Fruit fly (Drosophila melanogaster) whole organism, prepupa: ENCODE data around the gene CG31689.

Experiments
- CG10669 ChIP-seq: fragments of 200-800 bp; sonication (Bioruptor generic); optimal IDR thresholded peaks from 3 replicates; lab custom pipeline; 2018; ENCODE audit warnings: missing biosample characterization, mild to moderate bottlenecking, missing genetic modification characterization, moderate library complexity
- CG11762 ChIP-seq: fragments of 200-800 bp; sonication (Bioruptor generic); optimal IDR thresholded peaks from 3 replicates; lab custom pipeline; 2016; ENCODE audit warnings: missing biosample characterization, missing genetic modification characterization; ENCODE audit not compliant: insufficient read depth
- CG11902 ChIP-seq: fragments of 200-800 bp; sonication (Bioruptor generic); optimal IDR thresholded peaks from 3 replicates; lab custom pipeline; 2016; ENCODE audit warnings: missing biosample characterization, missing genetic modification characterization
- CG15336 ChIP-seq: fragments of 200-800 bp; sonication (Bioruptor generic); IDR thresholded peaks from 2 replicates; pipeline ENCODE4 v1.3.6; 2022; ENCODE audit warnings: missing biosample characterization, missing genetic modification characterization
- CG1621 ChIP-seq: fragments of 200-800 bp; sonication (Bioruptor generic); optimal IDR thresholded peaks from 3 replicates; lab custom pipeline; 2018; ENCODE audit warnings: missing biosample characterization, mild to moderate bottlenecking, missing genetic modification characterization
- CG3032 ChIP-seq: fragments of 200-800 bp; optimal IDR thresholded peaks from 2 replicates; lab custom pipeline; 2019; ENCODE audit warnings: missing biosample characterization, mild to moderate bottlenecking, missing genetic modification characterization, moderate library complexity
- CG31627 ChIP-seq: fragments of 200-800 bp; sonication (Bioruptor generic); optimal IDR thresholded peaks from 3 replicates; lab custom pipeline; 2016; ENCODE audit warnings: missing biosample characterization, missing genetic modification characterization
- CG34406 ChIP-seq: fragments of 200-800 bp; sonication (Bioruptor generic); optimal IDR thresholded peaks from 3 replicates; lab custom pipeline; 2016; ENCODE audit warnings: missing biosample characterization, missing genetic modification characterization
- CG3919 ChIP-seq: fragments of 200-800 bp; sonication (Bioruptor generic); optimal IDR thresholded peaks from 3 replicates; lab custom pipeline; 2016; ENCODE audit warnings: missing biosample characterization, missing genetic modification characterization
- CG4318 ChIP-seq: fragments of 200-800 bp; sonication (Bioruptor generic); optimal IDR thresholded peaks from 3 replicates; lab custom pipeline; 2017; ENCODE audit warnings: missing biosample characterization, mild to moderate bottlenecking, missing genetic modification characterization
- CG6163 ChIP-seq: fragments of 200-800 bp; sonication (Bioruptor generic); IDR thresholded peaks from 3 replicates; pipeline ENCODE4 v1.3.6; 2022; ENCODE audit warnings: missing biosample characterization, missing genetic modification characterization
- CG6276 ChIP-seq: fragments of 200-800 bp; sonication (Bioruptor generic); optimal IDR thresholded peaks from 2 replicates; lab custom pipeline; 2017; ENCODE audit warnings: missing biosample characterization, mild to moderate bottlenecking, missing genetic modification characterization
- CG6792 ChIP-seq: fragments of 200-800 bp; sonication (Bioruptor generic); optimal IDR thresholded peaks from 3 replicates; lab custom pipeline; 2016; ENCODE audit warnings: missing biosample characterization, missing genetic modification characterization
- CG6808 ChIP-seq: fragments of 200-800 bp; sonication (Bioruptor generic); optimal IDR thresholded peaks from 3 replicates; lab custom pipeline; 2017; ENCODE audit warnings: missing biosample characterization, missing genetic modification characterization, mild to moderate bottlenecking, moderate library complexity, missing genetic modification reagents
- CG6854 ChIP-seq: fragments of 200-800 bp; sonication (Bioruptor generic); optimal IDR thresholded peaks from 2 replicates; lab custom pipeline; 2017; ENCODE audit warnings: missing biosample characterization, mild to moderate bottlenecking, missing genetic modification characterization
- CG8119 ChIP-seq: fragments of 200-800 bp; sonication (Bioruptor generic); IDR thresholded peaks from 3 replicates; pipeline ENCODE4 v1.3.6; 2022; ENCODE audit warnings: missing biosample characterization, missing genetic modification characterization
- CG8632 ChIP-seq: fragments of 200-800 bp; sonication (Bioruptor generic); optimal IDR thresholded peaks from 3 replicates; lab custom pipeline; 2016; ENCODE audit warnings: missing biosample characterization, missing genetic modification characterization
- CG9139 ChIP-seq: fragments of 200-800 bp; sonication (Bioruptor generic); optimal IDR thresholded peaks from 3 replicates; lab custom pipeline; 2017; ENCODE audit warnings: missing biosample characterization, mild to moderate bottlenecking, missing genetic modification characterization
- Eip78C ChIP-seq: fragments of 200-800 bp; sonication (Bioruptor generic); peaks from one replicate; lab custom pipeline; 2016; ENCODE audit warnings: missing biosample characterization, missing genetic modification characterization
- Eip93F ChIP-seq: fragments of 200-800 bp; sonication (Bioruptor generic); optimal IDR thresholded peaks from 2 replicates; lab custom pipeline; 2016; ENCODE audit warnings: missing biosample characterization, mild to moderate bottlenecking, missing genetic modification characterization
- Ets21C ChIP-seq: fragments of 200-800 bp; sonication (Bioruptor generic); optimal IDR thresholded peaks from 3 replicates; lab custom pipeline; 2016; ENCODE audit warnings: missing biosample characterization, missing genetic modification characterization
- Gug ChIP-seq: fragments of 200-800 bp; sonication (Bioruptor generic); IDR thresholded peaks from 2 replicates; pipeline ENCODE4 v1.3.6; 2022; ENCODE audit warnings: missing biosample characterization, missing genetic modification characterization
- Hr38 ChIP-seq: sonication (Bioruptor generic); optimal IDR thresholded peaks from 2 replicates; lab custom pipeline; 2016; ENCODE audit warnings: missing biosample characterization, missing genetic modification characterization
- Hr39 ChIP-seq: fragments of 200-800 bp; sonication (Bioruptor generic); optimal IDR thresholded peaks from 2 replicates; lab custom pipeline; 2016; ENCODE audit warnings: missing biosample characterization, missing genetic modification characterization
- Met ChIP-seq: fragments of 200-800 bp; sonication (Bioruptor generic); optimal IDR thresholded peaks from 3 replicates; lab custom pipeline; 2016; ENCODE audit warnings: missing biosample characterization, missing genetic modification characterization
- OdsH ChIP-seq: fragments of 200-800 bp; sonication (Bioruptor generic); optimal IDR thresholded peaks from 3 replicates; lab custom pipeline; 2016; ENCODE audit warnings: missing biosample characterization, missing genetic modification characterization
- Sox102F ChIP-seq: fragments of 200-800 bp; sonication (Bioruptor generic); optimal IDR thresholded peaks from 2 replicates; lab custom pipeline; 2016; ENCODE audit warnings: missing biosample characterization, mild to moderate bottlenecking, missing genetic modification characterization
- Sox14 ChIP-seq: fragments of 200-800 bp; sonication (Bioruptor generic); optimal IDR thresholded peaks from 3 replicates; lab custom pipeline; 2016; ENCODE audit warnings: missing biosample characterization, missing genetic modification characterization
- Sox15 ChIP-seq: fragments of 200-800 bp; sonication (Bioruptor generic); optimal IDR thresholded peaks from 3 replicates; lab custom pipeline; 2016; ENCODE audit warnings: missing biosample characterization, missing genetic modification characterization
- achi ChIP-seq: fragments of 200-800 bp; sonication (Bioruptor generic); optimal IDR thresholded peaks from 3 replicates; lab custom pipeline; 2016; ENCODE audit warnings: missing biosample characterization, missing genetic modification characterization
- acj6 ChIP-seq: fragments of 200-800 bp; sonication (Bioruptor generic); optimal IDR thresholded peaks from 3 replicates; lab custom pipeline; 2016; ENCODE audit warnings: missing biosample characterization, missing genetic modification characterization
- cyc ChIP-seq: fragments of 200-800 bp; sonication (Bioruptor generic); optimal IDR thresholded peaks from 3 replicates; lab custom pipeline; 2016; ENCODE audit warnings: missing biosample characterization, missing genetic modification characterization
- dac ChIP-seq: fragments of 200-800 bp; sonication (Bioruptor generic); optimal IDR thresholded peaks from 2 replicates; lab custom pipeline; 2017; ENCODE audit warnings: missing biosample characterization, mild to moderate bottlenecking, missing genetic modification characterization
- dsx ChIP-seq: fragments of 200-800 bp; optimal IDR thresholded peaks from 3 replicates; lab custom pipeline; 2019; ENCODE audit warnings: missing biosample characterization, mild to moderate bottlenecking, missing genetic modification characterization, moderate library complexity; ENCODE audit not compliant: poor library complexity, severe bottlenecking
- eg ChIP-seq: fragments of 200-800 bp; sonication (Bioruptor generic); IDR thresholded peaks from 3 replicates; pipeline ENCODE4 v1.3.6; 2022; ENCODE audit warnings: missing biosample characterization, missing genetic modification characterization
- esn ChIP-seq: fragments of 200-800 bp; sonication (Bioruptor generic); optimal IDR thresholded peaks from 2 replicates; lab custom pipeline; 2016; ENCODE audit warnings: missing biosample characterization, mild to moderate bottlenecking, missing genetic modification characterization, moderate library complexity
- fd59A ChIP-seq: fragments of 200-800 bp; sonication (Bioruptor generic); optimal IDR thresholded peaks from 2 replicates; lab custom pipeline; 2017; ENCODE audit warnings: missing biosample characterization, mild to moderate bottlenecking, missing genetic modification characterization, missing genetic modification reagents
- fkh ChIP-seq: fragments of 200-800 bp; sonication (Bioruptor generic); optimal IDR thresholded peaks from 3 replicates; lab custom pipeline; 2017; ENCODE audit warnings: missing biosample characterization, mild to moderate bottlenecking, missing genetic modification characterization, moderate library complexity
- lz ChIP-seq: fragments of 200-800 bp; sonication (Bioruptor generic); optimal IDR thresholded peaks from 3 replicates; lab custom pipeline; 2016; ENCODE audit warnings: missing biosample characterization, missing genetic modification characterization
- net ChIP-seq: fragments of 200-800 bp; sonication (Bioruptor generic); optimal IDR thresholded peaks from 3 replicates; lab custom pipeline; 2016; ENCODE audit warnings: missing biosample characterization, missing genetic modification characterization
- pdm3 ChIP-seq: fragments of 200-800 bp; sonication (Bioruptor generic); optimal IDR thresholded peaks from 3 replicates; lab custom pipeline; 2016; ENCODE audit warnings: missing biosample characterization, missing genetic modification characterization
- salr ChIP-seq, 2 experiments: fragments of 200-800 bp; sonication (Bioruptor generic); optimal IDR thresholded peaks; 3 replicates each; lab custom pipeline; 2016 to 2018; ENCODE audit warnings: missing biosample characterization in 2 of 2, missing genetic modification characterization in 2 of 2, mild to moderate bottlenecking in 1 of 2
- spab ChIP-seq: fragments of 200-800 bp; sonication (Bioruptor generic); optimal IDR thresholded peaks from 2 replicates; lab custom pipeline; 2017; ENCODE audit warnings: missing biosample characterization, mild to moderate bottlenecking, missing genetic modification characterization, missing genetic modification reagents
- ss ChIP-seq, 2 experiments: fragments of 200-800 bp; sonication (Bioruptor generic); optimal IDR thresholded peaks; 2 replicates in 1 of 2; 3 replicates in 1 of 2; lab custom pipeline; 2017 to 2018; ENCODE audit warnings: mild to moderate bottlenecking in 2 of 2, missing biosample characterization in 2 of 2, missing genetic modification characterization in 2 of 2, moderate library complexity in 1 of 2
- svp ChIP-seq: fragments of 200-800 bp; sonication (Bioruptor generic); peaks from one replicate; lab custom pipeline; 2016; ENCODE audit warnings: missing biosample characterization, missing genetic modification characterization
- topi ChIP-seq: fragments of 200-800 bp; sonication (Bioruptor generic); optimal IDR thresholded peaks from 3 replicates; lab custom pipeline; 2016; ENCODE audit warnings: missing biosample characterization, missing genetic modification characterization
- vri ChIP-seq: fragments of 200-800 bp; sonication (Bioruptor generic); optimal IDR thresholded peaks from 3 replicates; lab custom pipeline; 2016; ENCODE audit warnings: missing biosample characterization, mild to moderate bottlenecking, missing genetic modification characterization

The CG31689 gene

dm6 chr2L:2755323-2755695 lies 29.8 kb downstream of the CG31689 start (continued):
- no peak for TF ChIP-seq CG15336 (GFP tag; lab: Robert Waterston, UW)
- TF ChIP-seq CG6854 (GFP tag; lab: Kevin White, UChicago), result peak; percentile 83
- TF ChIP-seq fkh, result no peak
- no peak for TF ChIP-seq fd59A (GFP tag; lab: Kevin White, UChicago)
- no peak for TF ChIP-seq CG3919 (GFP tag; lab: Kevin White, UChicago)
- no peak for TF ChIP-seq cyc (GFP tag; lab: Kevin White, UChicago)
- no peak for TF ChIP-seq Sox15 (GFP tag; lab: Kevin White, UChicago)
- no peak for TF ChIP-seq CG3032 (tag; lab: Kevin White, UChicago)
- no peak for TF ChIP-seq CG10669 (GFP tag; lab: Kevin White, UChicago)
- TF ChIP-seq CG9139 (GFP tag; lab: Kevin White, UChicago), result peak; percentile 79
- TF ChIP-seq CG8119 (GFP tag; lab: Robert Waterston, UW), result no peak
- TF ChIP-seq CG31627, result no peak
- TF ChIP-seq CG4318 (GFP tag; lab: Kevin White, UChicago), result no peak
- TF ChIP-seq CG6792, result no peak
- TF ChIP-seq, all 60 proteins: peak for 14

dm6 chr2L:2757930-2758556 lies 32.6 kb downstream of the CG31689 start:
- peak; percentile 15 for TF ChIP-seq svp
- no peak for TF ChIP-seq topi (GFP tag; lab: Kevin White, UChicago)
- TF ChIP-seq, all 60 proteins: peak for 1

dm6 chr2L:2759654-2760053 lies 34.2 kb downstream of the CG31689 start, which contains the start of the genes HemK2, Snapin and Tnpo-SR:
TSS of gene HemK2 (minus strand) at chr2L:2759677.
TSS of gene Snapin (minus strand) at chr2L:2759677.
TSS of gene Tnpo-SR (plus strand) at chr2L:2759924.
- TF ChIP-seq dsx (peak; percentile 85), ss (GFP tag; optimal IDR thresholded peaks at IDR 0.05; lab: Kevin White, UChicago) (peak; percentile 59 to 84), CG8632 (GFP tag; lab: Kevin White, UChicago) (peak; percentile 83), CG11902 (GFP tag; lab: Kevin White, UChicago) (peak; percentile 91), OdsH (GFP tag; lab: Kevin White, UChicago) (peak; percentile 92), Eip78C (GFP tag; lab: Kevin White, UChicago) (peak; percentile 95), dac (GFP tag; lab: Kevin White, UChicago) (peak; percentile 75), achi (GFP tag; lab: Kevin White, UChicago) (peak; percentile 87), vri (GFP tag; lab: Kevin White, UChicago) (peak; percentile 88), eg (peak; percentile 90), lz (GFP tag; lab: Kevin White, UChicago) (peak; percentile 93), Eip93F (peak; percentile 87), CG3032 (tag; lab: Kevin White, UChicago) (peak; percentile 91), CG11762 (GFP tag; lab: Kevin White, UChicago) (peak; percentile 78), Ets21C (GFP tag; lab: Kevin White, UChicago) (peak; percentile 90), Sox102F (GFP tag; lab: Kevin White, UChicago) (peak; percentile 90), CG3919 (GFP tag; lab: Kevin White, UChicago) (peak; percentile 89), Hr39 (GFP tag; lab: Kevin White, UChicago) (peak; percentile 93), CG10669 (GFP tag; lab: Kevin White, UChicago) (peak; percentile 84), CG1621 (tag; lab: Kevin White, UChicago) (peak; percentile 83), CG6808 (peak; percentile 74), CG6276 (no peak), CG6163 (GFP tag; lab: Robert Waterston, UW) (peak; percentile 93), spab (no peak), Gug (GFP tag; lab: Robert Waterston, UW) (peak; percentile 88), net (peak; percentile 80), Met (GFP tag; lab: Kevin White, UChicago) (peak; percentile 92), Hr38 (no peak), salr (GFP tag; optimal IDR thresholded peaks at IDR 0.05; lab: Kevin White, UChicago) (peak; percentile 67 to 79), pdm3 (peak; percentile 92), acj6 (peak; percentile 93), Sox14 (GFP tag; lab: Kevin White, UChicago) (peak; percentile 91), CG9139 (GFP tag; lab: Kevin White, UChicago) (no peak), esn (peak; percentile 93), CG34406 (GFP tag; lab: Kevin White, UChicago) (peak; percentile 80), cyc (GFP tag; lab: Kevin White, UChicago) (peak; percentile 93)
